Fruit fly (Drosophila melanogaster) whole organism: ENCODE data around the gene Ndfip.
A peak's percentile ranks its signal among the peaks of the same experiment; 100 is the strongest.

Source experiments
- Dll ChIP-seq: fragments of >200 bp; optimal IDR thresholded peaks from 2 replicates; lab custom pipeline; 2017
- EcR ChIP-seq, 2 experiments: fragments of >200 bp; optimal IDR thresholded peaks; 2 replicates each; lab custom pipeline; 2017; ENCODE audit warnings: missing biosample characterization in 2 of 2, missing genetic modification characterization in 2 of 2, missing genetic modification reagents in 2 of 2

dm6 chr3L:17610896-17611711, 43.0 kb downstream of the Ndfip start:
- peak in 1 of 2 experiments; percentile 92 for TF ChIP-seq EcR (GFP tag; optimal IDR thresholded peaks at IDR 0.05; lab: Kevin White, UChicago)
- no peak for TF ChIP-seq Dll (lab: Kevin White, UChicago)
